Worm (Caenorhabditis elegans): ENCODE measurements around the gene Y54G2A.10.

ce11 chrIV:2846264-2846663 lies 46.8 kb downstream of the Y54G2A.10 start, which contains the start of gene Y54G2A.40:
- TF ChIP-seq him-1 (tag; optimal IDR thresholded peaks at IDR 0.05) (no peak), W03F9.2 (tag; optimal IDR thresholded peaks at IDR 0.05) (no peak), dao-5 (tag; optimal IDR thresholded peaks at IDR 0.05) (no peak)

Data from whole organism, L4/young adult.